Worm (Caenorhabditis elegans): ENCODE results near the gene ham-1.
A peak's percentile ranks its signal among the peaks of the same experiment; 100 is the strongest.

The ham-1 gene

ce11 chrIV:12520150-12520549 is 21.8 kb upstream of the ham-1 start, which contains the start of gene tsp-4:
Gene tsp-4 (minus strand): TSS chrIV:12520250.
- no peak for TF ChIP-seq ztf-3 (GFP tag; optimal IDR thresholded peaks at IDR 0.05)
- TF ChIP-seq attf-3 (GFP tag; conservative IDR thresholded peaks at IDR 0.05), result no peak
- TF ChIP-seq B0336.3 (GFP tag; IDR thresholded peaks at IDR 0.05), result no peak
- TF ChIP-seq ceh-79 (tag; optimal IDR thresholded peaks at IDR 0.05), result no peak
- TF ChIP-seq hrde-1 (tag; optimal IDR thresholded peaks at IDR 0.05; ENCODE audit: borderline replicate concordance), result no peak
- TF ChIP-seq F22D6.2 (tag; optimal IDR thresholded peaks at IDR 0.05), result no peak
- TF ChIP-seq F49E8.2 (tag; optimal IDR thresholded peaks at IDR 0.05; ENCODE audit: insufficient read depth), result no peak
- TF ChIP-seq madf-10 (tag; optimal IDR thresholded peaks at IDR 0.05), result no peak
- TF ChIP-seq ceh-91 (GFP tag; IDR thresholded peaks at IDR 0.05), result no peak
- TF ChIP-seq madf-3 (GFP tag; IDR thresholded peaks at IDR 0.05), result no peak
- TF ChIP-seq him-1 (tag; optimal IDR thresholded peaks at IDR 0.05), result no peak
- no peak for TF ChIP-seq die-1 (tag; optimal IDR thresholded peaks at IDR 0.05)
- TF ChIP-seq attf-5 (GFP tag; optimal IDR thresholded peaks at IDR 0.05), result no peak
- no peak for TF ChIP-seq repo-1 (tag; optimal IDR thresholded peaks at IDR 0.05)

- TF ChIP-seq lin-40 (tag; optimal IDR thresholded peaks at IDR 0.05) (no peak), dox-1 (GFP tag; IDR thresholded peaks at IDR 0.05) (no peak), lag-1 (GFP tag; IDR thresholded peaks at IDR 0.05) (no peak), attf-5 (GFP tag; optimal IDR thresholded peaks at IDR 0.05) (no peak), hmg-20 (GFP tag; IDR thresholded peaks at IDR 0.05) (no peak)
These were observed 19.5 kb upstream of the ham-1 start, which contains the start of gene sru-13 for ce11 chrIV:12522521-12522920. Gene sru-13 (minus strand): TSS chrIV:12522621.

DNA sequence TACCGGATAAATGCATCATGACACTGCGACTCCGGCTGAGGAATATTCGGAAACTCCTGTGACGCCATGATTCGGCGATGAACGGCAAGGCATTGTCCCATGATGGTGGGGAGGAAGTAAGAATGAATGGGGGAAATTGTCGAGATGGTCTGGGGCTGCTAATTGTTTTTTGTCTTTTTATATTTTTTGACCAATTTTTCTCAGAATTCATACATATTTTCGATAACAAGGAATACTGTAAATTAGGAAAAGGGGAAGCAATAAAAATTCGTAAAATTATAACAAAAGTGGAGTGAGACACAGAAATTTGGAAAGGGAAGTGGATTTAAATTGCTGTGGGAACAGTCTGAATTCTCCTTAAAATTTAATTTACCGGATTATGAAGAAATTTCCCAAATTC is 16.6 kb upstream of the ham-1 start, which contains the start of gene eak-4:
eak-4 (minus strand) TSS at position 101 of the 400 bp plus-strand sequence.
- TF ChIP-seq hlh-12 (tag; optimal IDR thresholded peaks at IDR 0.05) (no peak), egl-44 (GFP tag; IDR thresholded peaks at IDR 0.05) (no peak), hmg-1.2 (GFP tag; IDR thresholded peaks at IDR 0.05) (no peak)

DNA sequence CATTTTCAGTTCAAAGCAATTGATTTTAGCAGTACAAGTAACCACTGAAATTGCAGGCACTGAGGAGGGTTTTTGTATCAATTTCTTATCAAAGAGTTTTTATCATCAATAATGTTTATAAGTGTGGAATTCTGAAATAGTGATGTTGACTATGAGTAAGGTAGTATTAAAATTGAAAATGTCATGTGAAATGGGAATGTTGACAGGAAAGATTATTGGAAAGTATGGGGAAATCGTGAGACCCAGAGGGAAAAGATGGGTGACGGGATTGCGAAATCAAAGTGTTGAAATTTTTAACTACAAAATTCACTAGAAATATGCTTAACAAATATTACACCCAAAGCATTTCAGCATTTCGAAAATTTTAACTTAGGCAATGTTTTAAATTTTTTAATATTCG is 14.8 kb upstream of the ham-1 start, which contains the start of gene F53B2.8:
F53B2.8 (minus strand) TSS at position 180 of the 400 bp plus-strand sequence.
- TF ChIP-seq sdz-38 (tag; optimal IDR thresholded peaks at IDR 0.05) (no peak), Y56A3A.18 (GFP tag; IDR thresholded peaks at IDR 0.05) (0 out of 2 replicates have a peak, but pooled peaks have one; percentile 35), ztf-28 (GFP tag; IDR thresholded peaks at IDR 0.05) (no peak), ceh-40 (GFP tag; IDR thresholded peaks at IDR 0.05) (no peak), Y67H2A.10 (GFP tag; conservative IDR thresholded peaks at IDR 0.05) (no peak), nfya-2 (GFP tag; IDR thresholded peaks at IDR 0.05) (no peak), unc-62 (GFP tag; optimal IDR thresholded peaks at IDR 0.05) (peak; percentile 83), cebp-1 (GFP tag; IDR thresholded peaks at IDR 0.05) (peak; percentile 98), cebp-1 (tag; optimal IDR thresholded peaks at IDR 0.05) (peak; percentile 99), Y79H2A.3 (GFP tag; conservative IDR thresholded peaks at IDR 0.05) (no peak), F49E8.2 (tag; optimal IDR thresholded peaks at IDR 0.05; ENCODE audit: insufficient read depth) (no peak), nhr-80 (tag; optimal IDR thresholded peaks at IDR 0.05) (peak; percentile 91), athp-1 (tag; optimal IDR thresholded peaks at IDR 0.05) (no peak), attf-5 (GFP tag; optimal IDR thresholded peaks at IDR 0.05) (peak; percentile 84), pha-4 (tag; optimal IDR thresholded peaks at IDR 0.05) (peak; percentile 85), atf-7 (tag; optimal IDR thresholded peaks at IDR 0.05) (peak; percentile 19), ztf-26 (tag; optimal IDR thresholded peaks at IDR 0.05) (no peak)
